Fruit fly (Drosophila melanogaster): Measurements from ENCODE around the gene CG15528.

CG15528 gene

dm6 chr3R:30030061-30030460 is 21.9 kb downstream of the CG15528 start:
- TF ChIP-seq usp (GFP tag; optimal IDR thresholded peaks at IDR 0.05): no peak
- TF ChIP-seq EcR (GFP tag; optimal IDR thresholded peaks at IDR 0.05): no peak
- TF ChIP-seq CG8478 (optimal IDR thresholded peaks at IDR 0.05): no peak
- TF ChIP-seq psq (optimal IDR thresholded peaks at IDR 0.05): no peak
- no peak for TF ChIP-seq Dll (optimal IDR thresholded peaks at IDR 0.05)
- TF ChIP-seq pan (optimal IDR thresholded peaks at IDR 0.05): no peak

dm6 chr3R:30023445-30023844 is 28.5 kb downstream of the CG15528 start:
- no peak for TF ChIP-seq Dll (optimal IDR thresholded peaks at IDR 0.05)
- no peak for TF ChIP-seq CG8478 (optimal IDR thresholded peaks at IDR 0.05)
- TF ChIP-seq psq (optimal IDR thresholded peaks at IDR 0.05): no peak
- no peak for TF ChIP-seq pan (optimal IDR thresholded peaks at IDR 0.05)
- TF ChIP-seq usp (GFP tag; optimal IDR thresholded peaks at IDR 0.05): no peak
- no peak for TF ChIP-seq EcR (GFP tag; optimal IDR thresholded peaks at IDR 0.05)

- TF ChIP-seq pan (optimal IDR thresholded peaks at IDR 0.05) (no peak), EcR (GFP tag; optimal IDR thresholded peaks at IDR 0.05) (no peak), psq (optimal IDR thresholded peaks at IDR 0.05) (no peak), CG8478 (optimal IDR thresholded peaks at IDR 0.05) (no peak), Dll (optimal IDR thresholded peaks at IDR 0.05) (no peak), usp (GFP tag; optimal IDR thresholded peaks at IDR 0.05) (no peak)
Measured at dm6 chr3R:30022452-30023028, 29.4 kb downstream of the CG15528 start, which contains the start of the genes RpS28a and Axn. RpS28a (minus strand) TSS chr3R:30022648. Axn (plus strand) TSS chr3R:30022842.

- TF ChIP-seq psq (optimal IDR thresholded peaks at IDR 0.05): no peak
- no peak for TF ChIP-seq usp (GFP tag; optimal IDR thresholded peaks at IDR 0.05)
- TF ChIP-seq EcR (GFP tag; optimal IDR thresholded peaks at IDR 0.05): no peak
- TF ChIP-seq pan (optimal IDR thresholded peaks at IDR 0.05): no peak
- no peak for TF ChIP-seq CG8478 (optimal IDR thresholded peaks at IDR 0.05)
- no peak for TF ChIP-seq Dll (optimal IDR thresholded peaks at IDR 0.05)
Measured at dm6 chr3R:30021559-30022451, 30.1 kb downstream of the CG15528 start, which contains the start of gene Mgat2. Mgat2 (minus strand) TSS chr3R:30022221.

- TF ChIP-seq CG8478 (optimal IDR thresholded peaks at IDR 0.05): no peak
- TF ChIP-seq EcR (GFP tag; optimal IDR thresholded peaks at IDR 0.05): no peak
- no peak for TF ChIP-seq usp (GFP tag; optimal IDR thresholded peaks at IDR 0.05)
- no peak for TF ChIP-seq psq (optimal IDR thresholded peaks at IDR 0.05)
- TF ChIP-seq pan (optimal IDR thresholded peaks at IDR 0.05): no peak
- TF ChIP-seq Dll (optimal IDR thresholded peaks at IDR 0.05): no peak
Measured at dm6 chr3R:30021009-30021408, 30.9 kb downstream of the CG15528 start.

dm6 chr3R:30014977-30015514 is 36.9 kb downstream of the CG15528 start, which contains the start of gene CG7920:
CG7920 (minus strand) TSS chr3R:30015284.
- TF ChIP-seq EcR (GFP tag; optimal IDR thresholded peaks at IDR 0.05) (no peak), CG8478 (optimal IDR thresholded peaks at IDR 0.05) (no peak), Dll (optimal IDR thresholded peaks at IDR 0.05) (no peak), pan (optimal IDR thresholded peaks at IDR 0.05) (no peak), psq (optimal IDR thresholded peaks at IDR 0.05) (no peak), usp (GFP tag; optimal IDR thresholded peaks at IDR 0.05) (no peak)

dm6 chr3R:30014480-30014879 is 37.4 kb downstream of the CG15528 start:
- TF ChIP-seq usp (GFP tag; optimal IDR thresholded peaks at IDR 0.05) (no peak), EcR (GFP tag; optimal IDR thresholded peaks at IDR 0.05) (no peak), CG8478 (optimal IDR thresholded peaks at IDR 0.05) (no peak), psq (optimal IDR thresholded peaks at IDR 0.05) (no peak), Dll (optimal IDR thresholded peaks at IDR 0.05) (no peak), pan (optimal IDR thresholded peaks at IDR 0.05) (no peak)

dm6 chr3R:30013909-30014308 is 38.0 kb downstream of the CG15528 start:
- no peak for TF ChIP-seq psq (optimal IDR thresholded peaks at IDR 0.05)
- no peak for TF ChIP-seq CG8478 (optimal IDR thresholded peaks at IDR 0.05)

dm6 chr3R:30012602-30013489 is 39.1 kb downstream of the CG15528 start:
- TF ChIP-seq pan (optimal IDR thresholded peaks at IDR 0.05) (no peak), CG8478 (optimal IDR thresholded peaks at IDR 0.05) (no peak), Dll (optimal IDR thresholded peaks at IDR 0.05) (no peak), psq (optimal IDR thresholded peaks at IDR 0.05) (no peak), usp (GFP tag; optimal IDR thresholded peaks at IDR 0.05) (no peak), EcR (GFP tag; optimal IDR thresholded peaks at IDR 0.05) (no peak)

dm6 chr3R:30009173-30009572 is 42.7 kb downstream of the CG15528 start, which contains the start of gene CG7912:
CG7912 (minus strand) TSS chr3R:30009189.
- no peak for TF ChIP-seq psq (optimal IDR thresholded peaks at IDR 0.05)

- TF ChIP-seq psq (optimal IDR thresholded peaks at IDR 0.05): no peak
- TF ChIP-seq pan (optimal IDR thresholded peaks at IDR 0.05): no peak
- TF ChIP-seq usp (GFP tag; optimal IDR thresholded peaks at IDR 0.05): no peak
- TF ChIP-seq EcR (GFP tag; optimal IDR thresholded peaks at IDR 0.05): no peak
- TF ChIP-seq CG8478 (optimal IDR thresholded peaks at IDR 0.05): no peak
- TF ChIP-seq Dll (optimal IDR thresholded peaks at IDR 0.05): no peak
Measured at dm6 chr3R:30005332-30005979, 46.5 kb downstream of the CG15528 start.
